Fruit fly (Drosophila melanogaster): ENCODE results near the gene Marf.

Gene Marf

DNA sequence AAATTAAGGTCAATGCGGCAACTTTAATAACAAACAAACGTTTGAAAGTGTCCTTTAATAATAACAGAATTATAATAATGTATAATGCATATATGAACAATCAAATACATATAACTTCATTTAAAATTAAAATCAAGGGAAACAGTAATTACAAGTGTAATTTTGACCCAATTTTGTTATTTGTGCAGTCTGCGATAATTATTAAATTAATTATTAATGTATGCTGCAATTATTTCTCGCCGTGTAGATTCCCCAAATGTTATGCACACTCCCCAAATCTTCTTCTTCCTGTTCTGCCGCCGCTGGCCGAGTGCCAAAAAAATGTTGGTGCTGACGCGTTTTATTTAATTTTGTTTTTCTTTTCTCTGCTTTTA lies 12.1 kb upstream of the Marf start (continued):
- TF ChIP-seq nerfin-2 (GFP tag; IDR thresholded peaks at IDR 0.05; ENCODE audit: partially characterized antibody) (no peak), B-H1 (GFP tag; IDR thresholded peaks at IDR 0.05) (peak; percentile 72), ab (GFP tag; optimal IDR thresholded peaks at IDR 0.05) (no peak), tna (GFP tag; IDR thresholded peaks at IDR 0.05; ENCODE audit: partially characterized antibody) (no peak), CG14441 (GFP tag; IDR thresholded peaks at IDR 0.05) (peak; percentile 72), CG17186 (GFP tag; optimal IDR thresholded peaks at IDR 0.05) (peak; percentile 40), Xbp1 (GFP tag; optimal IDR thresholded peaks at IDR 0.05) (peak; percentile 80), peb (GFP tag; IDR thresholded peaks at IDR 0.05) (peak; percentile 57; the same call in 1 of the 2 replicates), CG11456 (GFP tag; IDR thresholded peaks at IDR 0.05) (peak; percentile 73), CG10543 (GFP tag; optimal IDR thresholded peaks at IDR 0.05) (peak; percentile 93), bsh (GFP tag; optimal IDR thresholded peaks at IDR 0.05) (peak in 1 of 2 experiments; percentile 91), CG1024 (GFP tag; IDR thresholded peaks at IDR 0.05) (peak; percentile 61; the same call in 1 of the 2 replicates), disco-r (GFP tag; optimal IDR thresholded peaks at IDR 0.05) (no peak), seq (GFP tag; IDR thresholded peaks at IDR 0.05) (peak; percentile 43; the same call in 1 of the 2 replicates), CG12155 (GFP tag; optimal IDR thresholded peaks at IDR 0.05) (peak; percentile 75), wdn (GFP tag; IDR thresholded peaks at IDR 0.05) (peak; percentile 66), gfzf (GFP tag; optimal IDR thresholded peaks at IDR 0.05) (no peak), zf30C (GFP tag; optimal IDR thresholded peaks at IDR 0.05) (peak; percentile 86), Eip74EF (GFP tag; optimal IDR thresholded peaks at IDR 0.05) (peak in 1 of 2 experiments; percentile 84), CG10959 (GFP tag; IDR thresholded peaks at IDR 0.05) (peak; percentile 46; the same call in 1 of the 2 replicates), fu2 (GFP tag; optimal IDR thresholded peaks at IDR 0.05) (no peak), Dfd (GFP tag; optimal IDR thresholded peaks at IDR 0.05) (peak in 1 of 2 experiments; percentile 70), CG14050 (GFP tag; IDR thresholded peaks at IDR 0.05) (peak; percentile 45), CrebB (tag; optimal IDR thresholded peaks at IDR 0.05) (peak; percentile 73), BEAF-32 (GFP tag; optimal IDR thresholded peaks at IDR 0.05) (no peak), pum (GFP tag; optimal IDR thresholded peaks at IDR 0.05) (peak; percentile 27), CG6689 (GFP tag; IDR thresholded peaks at IDR 0.05) (peak; percentile 88), CG7928 (GFP tag; optimal IDR thresholded peaks at IDR 0.05) (peak; percentile 49), ro (GFP tag; IDR thresholded peaks at IDR 0.05) (no peak), mirr (GFP tag; optimal IDR thresholded peaks at IDR 0.05) (no peak), phol (tag; optimal IDR thresholded peaks at IDR 0.05) (peak; percentile 92), ftz-f1 (GFP tag; optimal IDR thresholded peaks at IDR 0.05) (no peak), CG9932 (GFP tag; IDR thresholded peaks at IDR 0.05) (peak; percentile 79), Sry-δ (GFP tag; optimal IDR thresholded peaks at IDR 0.05) (no peak), CG18599 (GFP tag; optimal IDR thresholded peaks at IDR 0.05) (peak; percentile 93), danr (GFP tag; IDR thresholded peaks at IDR 0.05) (peak; percentile 66), CG42726 (GFP tag; IDR thresholded peaks at IDR 0.05; ENCODE audit: partially characterized antibody) (no peak), nom (GFP tag; optimal IDR thresholded peaks at IDR 0.05) (no peak), Hmx (GFP tag; optimal IDR thresholded peaks at IDR 0.05) (peak; percentile 32), org-1 (GFP tag; optimal IDR thresholded peaks at IDR 0.05) (peak; percentile 87), grau (tag; optimal IDR thresholded peaks at IDR 0.05) (peak; percentile 90), Bgb (GFP tag; IDR thresholded peaks at IDR 0.05; ENCODE audit: partially characterized antibody) (no peak), CG3838 (GFP tag; optimal IDR thresholded peaks at IDR 0.05) (no peak), HHEX (GFP tag; optimal IDR thresholded peaks at IDR 0.05) (peak; percentile 85), Elba2 (GFP tag; optimal IDR thresholded peaks at IDR 0.05) (peak; percentile 15), CG13894 (tag; optimal IDR thresholded peaks at IDR 0.05) (peak; percentile 85), Ravus (GFP tag; IDR thresholded peaks at IDR 0.05) (peak; percentile 28), Neu2 (GFP tag; optimal IDR thresholded peaks at IDR 0.05; ENCODE audit: borderline replicate concordance) (no peak), CG34224 (GFP tag; IDR thresholded peaks at IDR 0.05; ENCODE audit: partially characterized antibody) (no peak), CG7786 (GFP tag; optimal IDR thresholded peaks at IDR 0.05) (no peak)

All from whole organism, embryonic.